Worm (Caenorhabditis elegans) whole organism, early embryonic: ENCODE results near the gene let-413.

Source experiments
- B0310.2 ChIP-seq: sonication (generic microtip); optimal IDR thresholded peaks from 2 replicates; lab custom pipeline; 2016; ENCODE audit warnings: mild to moderate bottlenecking, missing genetic modification characterization, missing compliant biosample characterization
- F13C5.2 ChIP-seq: sonication (generic microtip); optimal IDR thresholded peaks from 2 replicates; lab custom pipeline; 2017; ENCODE audit warnings: mild to moderate bottlenecking, missing genetic modification characterization, inconsistent platforms, missing compliant biosample characterization
- aly-1 ChIP-seq: sonication (generic microtip); optimal IDR thresholded peaks from 2 replicates; lab custom pipeline; 2016; ENCODE audit warnings: missing genetic modification characterization, missing compliant biosample characterization
- ama-1 ChIP-seq: fragments of 150-350 bp; optimal IDR thresholded peaks from 2 replicates; lab custom pipeline; 2014
- ceh-36 ChIP-seq: sonication (generic microtip); optimal IDR thresholded peaks from 2 replicates; lab custom pipeline; 2016; ENCODE audit warnings: missing genetic modification characterization, inconsistent platforms, missing compliant biosample characterization
- flt-1 ChIP-seq: fragments of 200-800 bp; sonication (Bioruptor generic); IDR thresholded peaks from 2 replicates; pipeline ENCODE4 v1.3.6; 2022; ENCODE audit warnings: missing genetic modification characterization, missing compliant biosample characterization
- hmbx-1 ChIP-seq: sonication (generic microtip); optimal IDR thresholded peaks from 2 replicates; lab custom pipeline; 2016; ENCODE audit warnings: mild to moderate bottlenecking, missing genetic modification characterization, missing compliant biosample characterization
- hmg-4 ChIP-seq: fragments of 200-800 bp; sonication (Bioruptor generic); optimal IDR thresholded peaks from 2 replicates; lab custom pipeline; 2018; ENCODE audit warnings: mild to moderate bottlenecking, missing genetic modification characterization, missing compliant biosample characterization
- hnd-1 ChIP-seq: sonication (generic microtip); optimal IDR thresholded peaks from 2 replicates; lab custom pipeline; 2016; ENCODE audit warnings: missing genetic modification characterization, missing compliant biosample characterization
- scrt-1 ChIP-seq: fragments of 200-800 bp; sonication (Bioruptor generic); IDR thresholded peaks from 2 replicates; pipeline ENCODE4 v1.3.6; 2022; ENCODE audit warnings: missing genetic modification characterization, missing compliant biosample characterization
- tbx-11 ChIP-seq: fragments of 200-800 bp; sonication (Bioruptor generic); IDR thresholded peaks from 2 replicates; pipeline ENCODE4 v1.3.6; 2022; ENCODE audit warnings: missing genetic modification characterization, missing compliant biosample characterization
- tra-4 ChIP-seq: sonication (generic microtip); optimal IDR thresholded peaks from 2 replicates; lab custom pipeline; 2017; ENCODE audit warnings: missing genetic modification characterization, missing compliant biosample characterization

- TF ChIP-seq ama-1 (no peak), hmg-4 (GFP tag; lab: Kevin White, UChicago) (no peak), tra-4 (tag; lab: Kevin White, UChicago) (no peak), aly-1 (tag; lab: Kevin White, UChicago) (no peak), tbx-11 (no peak), hnd-1 (tag; lab: Kevin White, UChicago) (no peak), F13C5.2 (tag; lab: Kevin White, UChicago) (no peak), B0310.2 (tag; lab: Kevin White, UChicago) (no peak), flt-1 (GFP tag; lab: Robert Waterston, UW) (no peak), ceh-36 (tag; lab: Kevin White, UChicago) (no peak), hmbx-1 (tag; lab: Kevin White, UChicago) (no peak), scrt-1 (GFP tag; lab: Robert Waterston, UW) (no peak)
These were observed 48.8 kb upstream of the let-413 start, which contains the start of gene F43H9.4 for ce11 chrV:8026343-8026742.
